Worm (Caenorhabditis elegans): ENCODE data around the gene cox-14.

Gene cox-14

DNA sequence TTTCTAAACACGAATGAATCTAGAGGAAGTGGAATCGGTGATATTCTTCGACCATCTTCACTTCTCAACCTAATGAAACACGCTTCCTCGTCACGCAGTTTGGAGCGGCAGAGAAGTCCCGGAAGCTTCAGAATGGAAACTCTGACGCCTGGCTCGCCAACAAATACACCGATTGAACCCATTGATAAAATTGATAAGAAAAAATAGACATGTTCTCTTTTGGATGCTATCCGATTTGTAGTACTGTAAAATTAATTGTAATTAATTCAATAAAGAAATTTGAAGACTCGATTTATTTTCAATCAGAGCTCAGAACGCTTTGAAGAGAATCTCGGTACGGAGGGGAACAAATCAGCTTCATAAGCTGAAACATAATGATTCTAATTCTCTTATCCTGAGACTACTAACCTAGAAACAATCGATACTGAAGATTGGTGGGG is 4.2 kb upstream of the cox-14 start (continued):
- TF ChIP-seq zip-4 (GFP tag; optimal IDR thresholded peaks at IDR 0.05) (no peak), snpc-4 (tag; optimal IDR thresholded peaks at IDR 0.05) (no peak), vab-15 (tag; optimal IDR thresholded peaks at IDR 0.05) (no peak), C04F5.9 (tag; optimal IDR thresholded peaks at IDR 0.05) (peak; percentile 59), alr-1 (tag; optimal IDR thresholded peaks at IDR 0.05; ENCODE audit: borderline replicate concordance) (no peak), grh-1 (GFP tag; IDR thresholded peaks at IDR 0.05) (peak; percentile 58), blmp-1 (tag; optimal IDR thresholded peaks at IDR 0.05) (no peak), mep-1 (tag; optimal IDR thresholded peaks at IDR 0.05) (no peak), mef-2 (tag; optimal IDR thresholded peaks at IDR 0.05) (no peak), fkh-8 (tag; optimal IDR thresholded peaks at IDR 0.05) (no peak), egl-13 (tag; optimal IDR thresholded peaks at IDR 0.05) (no peak), efl-3 (GFP tag; optimal IDR thresholded peaks at IDR 0.05) (no peak), irx-1 (tag; optimal IDR thresholded peaks at IDR 0.05) (no peak), lir-3 (tag; optimal IDR thresholded peaks at IDR 0.05; ENCODE audit: poor library complexity) (peak; percentile 3), nhr-85 (tag) (peak; percentile 4), sup-37 (GFP tag; optimal IDR thresholded peaks at IDR 0.05) (peak; percentile 38), lin-35 (GFP tag; optimal IDR thresholded peaks at IDR 0.05) (peak in 1 of 2 experiments; percentile 62), tlp-1 (tag; optimal IDR thresholded peaks at IDR 0.05) (no peak), elt-2 (tag; optimal IDR thresholded peaks at IDR 0.05) (peak; percentile 60), swsn-7 (tag; optimal IDR thresholded peaks at IDR 0.05) (peak; percentile 28), ceh-63 (GFP tag; optimal IDR thresholded peaks at IDR 0.05) (no peak), unc-86 (tag; optimal IDR thresholded peaks at IDR 0.05) (no peak), dpl-1 (GFP tag; optimal IDR thresholded peaks at IDR 0.05) (no peak), ztf-4 (tag; optimal IDR thresholded peaks at IDR 0.05) (peak; percentile 92), fos-1 (tag; optimal IDR thresholded peaks at IDR 0.05) (no peak), hpl-2 (GFP tag; optimal IDR thresholded peaks at IDR 0.05) (peak; percentile 46)

DNA sequence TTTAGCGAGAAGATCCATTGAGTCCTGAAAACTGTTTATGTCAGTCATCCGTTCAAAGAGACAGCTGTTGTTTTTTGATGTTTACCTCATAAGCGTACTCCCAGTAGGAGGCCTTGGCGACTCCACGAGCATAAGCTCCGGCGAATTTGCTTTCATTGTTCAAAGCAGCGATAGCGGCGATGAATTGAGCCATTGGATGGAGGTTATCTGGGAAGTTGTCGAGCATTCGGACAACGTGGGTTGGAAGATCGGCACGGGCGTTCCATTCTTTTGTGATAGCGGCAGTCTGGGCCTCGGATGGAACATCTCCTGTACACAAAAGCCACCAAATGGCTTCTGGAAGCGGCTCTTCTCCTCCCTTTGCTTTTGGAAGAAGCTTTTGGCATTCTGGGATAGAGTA is 2.9 kb upstream of the cox-14 start:
- no peak for TF ChIP-seq nhr-12 (tag; optimal IDR thresholded peaks at IDR 0.05)
- TF ChIP-seq efl-1 (optimal IDR thresholded peaks at IDR 0.05), result no peak
- TF ChIP-seq efl-1 (GFP tag; optimal IDR thresholded peaks at IDR 0.05 in 1 of 2), result peak in 1 of 2 experiments; percentile 94

DNA sequence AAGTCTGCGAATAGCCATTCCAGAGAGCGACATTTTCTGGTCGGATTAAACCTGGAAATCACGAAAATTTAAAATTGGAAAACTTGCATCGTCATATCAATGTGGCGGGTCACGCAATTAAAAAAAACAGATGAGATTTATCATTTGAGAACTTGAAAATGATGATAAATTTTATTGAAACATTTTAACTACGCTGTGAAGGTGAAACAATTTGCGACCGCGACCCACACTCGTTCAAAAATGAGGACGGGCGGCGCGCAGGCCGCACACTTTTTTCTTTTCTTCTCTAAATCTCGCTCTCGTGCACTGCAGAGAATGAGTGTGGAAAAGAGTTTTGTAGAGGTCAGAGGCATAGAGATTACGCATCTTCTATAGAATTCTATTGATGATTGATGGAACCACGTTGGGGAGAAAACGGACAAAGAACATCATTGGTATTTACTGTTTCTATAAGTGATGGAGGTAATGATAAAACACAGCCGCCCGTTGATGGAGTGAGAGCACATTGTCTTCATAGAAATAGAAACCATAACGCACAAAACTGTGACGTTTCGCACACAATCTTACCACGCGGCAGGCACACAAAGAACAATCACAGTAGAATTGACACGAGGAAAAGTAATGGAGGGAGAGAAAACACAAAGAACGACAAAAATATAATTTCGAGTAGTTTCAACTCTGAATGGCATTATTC is 2.0 kb upstream of the cox-14 start, which contains the start of gene cts-1:
TSS of gene cts-1 (minus strand) at position 51 of the 694 bp plus-strand sequence.
- no peak for TF ChIP-seq unc-86 (tag; optimal IDR thresholded peaks at IDR 0.05)
- peak; percentile 34 for TF ChIP-seq mef-2 (tag; optimal IDR thresholded peaks at IDR 0.05)
- TF ChIP-seq snu-23 (GFP tag; optimal IDR thresholded peaks at IDR 0.05), result peak; percentile 89
- TF ChIP-seq unc-130 (tag; optimal IDR thresholded peaks at IDR 0.05), result peak; percentile 87
- TF ChIP-seq pax-3 (tag; optimal IDR thresholded peaks at IDR 0.05), result peak; percentile 25
- TF ChIP-seq C34B4.2 (tag; optimal IDR thresholded peaks at IDR 0.05), result peak; percentile 84
- peak; percentile 79 for TF ChIP-seq fkh-8 (tag; optimal IDR thresholded peaks at IDR 0.05)
- TF ChIP-seq nhr-77 (tag; optimal IDR thresholded peaks at IDR 0.05), result peak; percentile 86
- peak; percentile 21 for TF ChIP-seq aha-1 (tag; optimal IDR thresholded peaks at IDR 0.05)
- no peak for TF ChIP-seq lin-39 (tag; optimal IDR thresholded peaks at IDR 0.05)
- TF ChIP-seq dsc-1 (tag; optimal IDR thresholded peaks at IDR 0.05), result peak; percentile 12
- peak; percentile 59 for TF ChIP-seq irx-1 (tag; optimal IDR thresholded peaks at IDR 0.05)
- TF ChIP-seq nhr-76 (tag; optimal IDR thresholded peaks at IDR 0.05), result peak; percentile 30
- peak; percentile 74 for TF ChIP-seq tbx-2 (tag; optimal IDR thresholded peaks at IDR 0.05)
- TF ChIP-seq blmp-1 (tag; optimal IDR thresholded peaks at IDR 0.05), result peak; percentile 87
- peak; percentile 35 for TF ChIP-seq lin-13 (GFP tag; optimal IDR thresholded peaks at IDR 0.05)
- no peak for TF ChIP-seq ceh-90 (tag; optimal IDR thresholded peaks at IDR 0.05)
- TF ChIP-seq nhr-90 (tag; optimal IDR thresholded peaks at IDR 0.05; ENCODE audit: poor library complexity), result peak; percentile 79
- TF ChIP-seq elt-2 (tag; optimal IDR thresholded peaks at IDR 0.05), result peak; percentile 82
- no peak for TF ChIP-seq efl-3 (GFP tag; optimal IDR thresholded peaks at IDR 0.05)
- peak; percentile 92 for TF ChIP-seq nhr-20 (tag; optimal IDR thresholded peaks at IDR 0.05)
- TF ChIP-seq rnt-1 (tag; optimal IDR thresholded peaks at IDR 0.05), result peak; percentile 85
- TF ChIP-seq pag-3 (tag; optimal IDR thresholded peaks at IDR 0.05; ENCODE audit: borderline replicate concordance, insufficient read depth), result peak; percentile 47
- TF ChIP-seq isw-1 (GFP tag; IDR thresholded peaks at IDR 0.05), result no peak
- peak; percentile 10 for TF ChIP-seq nhr-11 (tag; optimal IDR thresholded peaks at IDR 0.05)
- TF ChIP-seq lsy-2 (tag; optimal IDR thresholded peaks at IDR 0.05), result peak; percentile 78 to 95
- TF ChIP-seq swsn-7 (tag; optimal IDR thresholded peaks at IDR 0.05), result peak; percentile 73
- peak; percentile 94 for TF ChIP-seq nhr-85 (tag)
